Worm (Caenorhabditis elegans) whole organism, L4 larva: ENCODE measurements around the gene C39F7.5.

Source experiments
- F44E2.7 ChIP-seq: fragments of 200-800 bp; sonication (Bioruptor generic); IDR thresholded peaks from 2 replicates; pipeline ENCODE4 v2.1.2; 2022; ENCODE audit warnings: missing genetic modification characterization, missing compliant biosample characterization
- T20F7.1 ChIP-seq: fragments of 200-800 bp; sonication (Bioruptor generic); optimal IDR thresholded peaks from 2 replicates; lab custom pipeline; 2018; ENCODE audit warnings: mild to moderate bottlenecking, missing genetic modification characterization, missing compliant biosample characterization
- T26A8.4 ChIP-seq: fragments of 200-800 bp; sonication (Bioruptor generic); IDR thresholded peaks from 2 replicates; pipeline ENCODE4 v1.3.6; 2022; ENCODE audit warnings: missing genetic modification characterization, missing compliant biosample characterization
- Y48G9A.11 ChIP-seq: fragments of 200-800 bp; sonication (Bioruptor generic); IDR thresholded peaks from 2 replicates; pipeline ENCODE4 v1.3.6; 2022; ENCODE audit warnings: missing genetic modification reagents, missing genetic modification characterization, missing compliant biosample characterization
- Y5F2A.4 ChIP-seq: fragments of 200-800 bp; sonication (Bioruptor generic); optimal IDR thresholded peaks from 2 replicates; lab custom pipeline; 2018; ENCODE audit warnings: mild to moderate bottlenecking, missing genetic modification characterization, missing compliant biosample characterization
- Y75B8A.6 ChIP-seq: fragments of 200-800 bp; sonication (Bioruptor generic); IDR thresholded peaks from 2 replicates; pipeline ENCODE4 v1.3.6; 2022; ENCODE audit warnings: missing genetic modification reagents, missing genetic modification characterization, missing compliant biosample characterization
- ZK337.2 ChIP-seq: fragments of 200-800 bp; sonication (Bioruptor generic); IDR thresholded peaks from 2 replicates; pipeline ENCODE4 v1.3.6; 2022; ENCODE audit warnings: missing genetic modification reagents, missing genetic modification characterization, missing compliant biosample characterization
- aha-1 ChIP-seq: fragments of 150-350 bp; peaks from one replicate; lab custom pipeline; 2014; ENCODE audit warnings: missing biosample characterization, missing genetic modification characterization
- aly-2 ChIP-seq: sonication (generic microtip); optimal IDR thresholded peaks from 2 replicates; lab custom pipeline; 2018; ENCODE audit warnings: missing biosample characterization, missing genetic modification characterization
- arid-1 ChIP-seq: fragments of 200-800 bp; sonication (Bioruptor generic); conservative IDR thresholded peaks from 2 replicates; pipeline ENCODE4 v1.3.6; 2022; ENCODE audit warnings: missing genetic modification reagents, missing genetic modification characterization, missing compliant biosample characterization
- ceh-28 ChIP-seq: fragments of 150-350 bp; optimal IDR thresholded peaks from 2 replicates; lab custom pipeline; 2014; ENCODE audit warnings: missing biosample characterization, missing genetic modification reagents, missing genetic modification characterization
- ceh-44 ChIP-seq: fragments of 200-800 bp; sonication (Bioruptor generic); IDR thresholded peaks from 2 replicates; pipeline ENCODE4 v1.3.6; 2022; ENCODE audit warnings: missing genetic modification reagents, missing genetic modification characterization, missing compliant biosample characterization
- ceh-62 ChIP-seq: sonication (generic microtip); optimal IDR thresholded peaks from 2 replicates; lab custom pipeline; 2017; ENCODE audit warnings: missing biosample characterization, missing genetic modification characterization
- ctbp-1 ChIP-seq: fragments of 200-800 bp; sonication (Bioruptor generic); IDR thresholded peaks from 2 replicates; pipeline ENCODE4 v1.3.6; 2022; ENCODE audit warnings: missing genetic modification reagents, missing genetic modification characterization, missing compliant biosample characterization
- daf-16 ChIP-seq, 3 experiments: sonication (generic microtip); optimal IDR thresholded peaks; 2 replicates each; lab custom pipeline; 2016 to 2017; ENCODE audit warnings: missing genetic modification characterization in 3 of 3, missing genetic modification reagents in 3 of 3, mild to moderate bottlenecking in 2 of 3, missing compliant biosample characterization in 2 of 3, missing biosample characterization in 1 of 3, moderate library complexity in 1 of 3
- daf-19 ChIP-seq: fragments of 200-800 bp; sonication (Bioruptor generic); conservative IDR thresholded peaks from 2 replicates; pipeline ENCODE4 v1.3.6; 2022; ENCODE audit warnings: missing genetic modification characterization, missing compliant biosample characterization
- daf-8 ChIP-seq: fragments of 200-800 bp; sonication (Bioruptor generic); IDR thresholded peaks from 2 replicates; pipeline ENCODE4 v1.3.6; 2022; ENCODE audit warnings: missing genetic modification characterization, missing compliant biosample characterization
- dmd-8 ChIP-seq: fragments of 200-800 bp; sonication (Bioruptor generic); IDR thresholded peaks from 2 replicates; pipeline ENCODE4 v1.3.6; 2022; ENCODE audit warnings: missing genetic modification characterization, missing compliant biosample characterization
- duxl-1 ChIP-seq: sonication (generic microtip); optimal IDR thresholded peaks from 2 replicates; lab custom pipeline; 2016; ENCODE audit warnings: mild to moderate bottlenecking, missing genetic modification characterization, moderate library complexity, missing compliant biosample characterization; ENCODE audit not compliant: poor library complexity
- dve-1 ChIP-seq: sonication (generic microtip); optimal IDR thresholded peaks from 2 replicates; lab custom pipeline; 2017; ENCODE audit warnings: antibody characterized with exemption, mild to moderate bottlenecking, missing genetic modification characterization, missing compliant biosample characterization; ENCODE audit not compliant: insufficient read depth
- egl-27 ChIP-seq: sonication (generic microtip); optimal IDR thresholded peaks from 3 replicates; lab custom pipeline; 2017; ENCODE audit warnings: missing biosample characterization, missing genetic modification reagents, missing genetic modification characterization
- fos-1 ChIP-seq: fragments of 150-350 bp; optimal IDR thresholded peaks from 2 replicates; lab custom pipeline; 2014; ENCODE audit warnings: missing biosample characterization, missing genetic modification characterization
- hmg-1.1 ChIP-seq: fragments of 200-800 bp; sonication (Bioruptor generic); IDR thresholded peaks from 2 replicates; pipeline ENCODE4 v1.3.6; 2022; ENCODE audit warnings: missing genetic modification reagents, missing genetic modification characterization, missing compliant biosample characterization
- lin-38 ChIP-seq: fragments of 200-800 bp; sonication (Bioruptor generic); IDR thresholded peaks from 2 replicates; pipeline ENCODE4 v1.3.6; 2022; ENCODE audit warnings: missing genetic modification reagents, missing genetic modification characterization, missing compliant biosample characterization
- madf-5 ChIP-seq, 2 experiments: fragments of 200-800 bp; sonication (Bioruptor generic); IDR thresholded peaks; 2 replicates each; pipeline ENCODE4 v1.3.6; 2022; ENCODE audit warnings: missing compliant biosample characterization in 2 of 2, missing genetic modification characterization in 2 of 2
- mep-1 ChIP-seq: fragments of 150-350 bp; sonication (generic microtip); optimal IDR thresholded peaks from 3 replicates; lab custom pipeline; 2014; ENCODE audit warnings: missing biosample characterization, missing genetic modification characterization
- nhr-11 ChIP-seq: fragments of 150-350 bp; optimal IDR thresholded peaks from 2 replicates; lab custom pipeline; 2014; ENCODE audit warnings: missing biosample characterization, missing genetic modification characterization
- nhr-111 ChIP-seq: fragments of 200-800 bp; sonication (Bioruptor generic); optimal IDR thresholded peaks from 2 replicates; lab custom pipeline; 2018; ENCODE audit warnings: mild to moderate bottlenecking, missing genetic modification characterization, missing compliant biosample characterization
- nhr-237 ChIP-seq: sonication (generic microtip); optimal IDR thresholded peaks from 2 replicates; lab custom pipeline; 2017; ENCODE audit warnings: missing biosample characterization, missing genetic modification characterization
- pha-4 ChIP-seq, 2 experiments: fragments of 150-350 bp in 1 of 2; fragments of 200-800 bp in 1 of 2; sonication (Bioruptor generic) in 1 of 2; IDR thresholded peaks in 1 of 2; optimal IDR thresholded peaks in 1 of 2; 2 replicates each; pipeline versions ENCODE4 v1.3.6 to Lab custom; 2014 to 2022; ENCODE audit warnings: missing genetic modification characterization in 2 of 2, missing genetic modification reagents in 2 of 2, missing biosample characterization in 1 of 2, missing compliant biosample characterization in 1 of 2
- rbr-2 ChIP-seq: sonication (generic microtip); optimal IDR thresholded peaks from 2 replicates; lab custom pipeline; 2016; ENCODE audit warnings: missing genotype, missing genetic modification characterization, missing compliant biosample characterization
- set-16 ChIP-seq: fragments of 200-800 bp; sonication (Bioruptor generic); IDR thresholded peaks from 2 replicates; pipeline ENCODE4 v1.3.6; 2022; ENCODE audit warnings: missing genetic modification reagents, missing genetic modification characterization, missing compliant biosample characterization
- skn-1 ChIP-seq: fragments of 150-350 bp; optimal IDR thresholded peaks from 2 replicates; lab custom pipeline; 2014; ENCODE audit warnings: missing biosample characterization, missing genetic modification characterization
- spr-3 ChIP-seq: fragments of 200-800 bp; sonication (Bioruptor generic); optimal IDR thresholded peaks from 2 replicates; lab custom pipeline; 2018; ENCODE audit warnings: mild to moderate bottlenecking, missing genetic modification characterization, missing compliant biosample characterization
- tra-1 ChIP-seq: fragments of 200-800 bp; sonication (Bioruptor generic); IDR thresholded peaks from 2 replicates; pipeline ENCODE4 v1.3.6; 2022; ENCODE audit warnings: missing genetic modification reagents, missing genetic modification characterization, missing compliant biosample characterization
- unc-39 ChIP-seq: sonication (generic microtip); optimal IDR thresholded peaks from 2 replicates; lab custom pipeline; 2017; ENCODE audit warnings: missing biosample characterization, missing genetic modification characterization
- unc-62 ChIP-seq, 3 experiments: fragments of 150-350 bp in 1 of 3; sonication (generic microtip); optimal IDR thresholded peaks in 2 of 3; peaks in 1 of 3; 1 replicate in 1 of 3; 2 replicates in 2 of 3; lab custom pipeline; 2014 to 2017; ENCODE audit warnings: missing biosample characterization in 3 of 3, missing genetic modification characterization in 3 of 3, missing genetic modification reagents in 3 of 3, missing genotype in 1 of 3
- vab-7 ChIP-seq: fragments of 200-800 bp; sonication (Bioruptor generic); IDR thresholded peaks from 2 replicates; pipeline ENCODE4 v1.3.6; 2022; ENCODE audit warnings: missing genetic modification reagents, missing genetic modification characterization, missing compliant biosample characterization
- zfp-2 ChIP-seq: sonication (generic microtip); optimal IDR thresholded peaks from 2 replicates; lab custom pipeline; 2016; ENCODE audit warnings: mild to moderate bottlenecking, missing genetic modification characterization, missing compliant biosample characterization

C39F7.5 gene

ce11 chrV:1302090-1302489, 37.5 kb downstream of the C39F7.5 start:
- TF ChIP-seq aha-1 (tag; lab: Kevin White, UChicago) (peak; percentile 60), unc-62 (GFP tag; optimal IDR thresholded peaks at IDR 0.05 in 1 of 2; lab: Kevin White, UChicago) (peak in 1 of 2 experiments; percentile 81), unc-62 (tag; optimal IDR thresholded peaks at IDR 0.05; lab: Kevin White, UChicago) (no peak), arid-1 (GFP tag; lab: Robert Waterston, UW) (no peak)

ce11 chrV:1304152-1304551, 39.6 kb downstream of the C39F7.5 start:
- 0 out of 2 replicates have a peak, but pooled peaks have one; percentile 20 for TF ChIP-seq Y48G9A.11 (GFP tag; lab: Robert Waterston, UW)

- TF ChIP-seq madf-5 (GFP tag; IDR thresholded peaks at IDR 0.05; lab: Robert Waterston, UW) (no peak), vab-7 (GFP tag; lab: Robert Waterston, UW) (no peak), fos-1 (no peak), ZK337.2 (GFP tag; lab: Robert Waterston, UW) (no peak), dmd-8 (GFP tag; lab: Robert Waterston, UW) (no peak), Y5F2A.4 (no peak), hmg-1.1 (no peak)
Measured at ce11 chrV:1305846-1306245, 41.3 kb downstream of the C39F7.5 start.

ce11 chrV:1307730-1308129, 43.2 kb downstream of the C39F7.5 start:
- TF ChIP-seq spr-3 (no peak), lin-38 (no peak), nhr-237 (tag; lab: Kevin White, UChicago) (no peak), daf-19 (GFP tag; lab: Robert Waterston, UW) (no peak), unc-39 (tag; lab: Kevin White, UChicago) (no peak), zfp-2 (tag; lab: Kevin White, UChicago) (no peak), F44E2.7 (GFP tag; lab: Robert Waterston, UW) (no peak), duxl-1 (tag; lab: Kevin White, UChicago) (no peak), daf-16 (GFP tag; optimal IDR thresholded peaks at IDR 0.05; lab: Kevin White, UChicago) (no peak), daf-16 (tag; optimal IDR thresholded peaks at IDR 0.05; lab: Kevin White, UChicago) (no peak), daf-8 (no peak), rbr-2 (tag; lab: Kevin White, UChicago) (no peak)
- TF ChIP-seq, all 104 proteins: peak for 0

- TF ChIP-seq ceh-44 (GFP tag; lab: Robert Waterston, UW) (no peak), Y75B8A.6 (no peak), skn-1 (no peak), mep-1 (tag; lab: Kevin White, UChicago) (no peak)
Measured at ce11 chrV:1313274-1313673, 48.7 kb downstream of the C39F7.5 start.

ce11 chrV:1314819-1315218, 50.2 kb downstream of the C39F7.5 start, which contains the start of gene F16B3.2:
TSS of gene F16B3.2 (plus strand) at chrV:1315119.
- TF ChIP-seq pha-4 (GFP tag; IDR thresholded peaks at IDR 0.05; lab: Robert Waterston, UW) (no peak), pha-4 (tag; optimal IDR thresholded peaks at IDR 0.05; lab: Kevin White, UChicago) (no peak), ceh-28 (tag; lab: Kevin White, UChicago) (no peak), ceh-62 (tag; lab: Kevin White, UChicago) (no peak), madf-5 (GFP tag; IDR thresholded peaks at IDR 0.05; lab: Robert Waterston, UW) (no peak), dve-1 (tag; lab: Kevin White, UChicago) (no peak), aly-2 (tag; lab: Kevin White, UChicago) (no peak), T26A8.4 (GFP tag; lab: Robert Waterston, UW) (no peak), nhr-11 (tag; lab: Kevin White, UChicago) (no peak), F44E2.7 (GFP tag; lab: Robert Waterston, UW) (no peak), rbr-2 (tag; lab: Kevin White, UChicago) (no peak), lin-38 (no peak), T20F7.1 (GFP tag; lab: Kevin White, UChicago) (no peak), tra-1 (GFP tag; lab: Robert Waterston, UW) (no peak), egl-27 (tag; lab: Kevin White, UChicago) (no peak), set-16 (no peak), vab-7 (GFP tag; lab: Robert Waterston, UW) (no peak), ctbp-1 (GFP tag; lab: Robert Waterston, UW) (no peak), nhr-111 (GFP tag; lab: Kevin White, UChicago) (no peak), dmd-8 (GFP tag; lab: Robert Waterston, UW) (no peak)
